Worm (Caenorhabditis elegans): ENCODE results near the gene C25F9.11.

C25F9.11 gene

ce11 chrV:19432972-19433371 is at the start of gene C25F9.11:
TSS of gene C25F9.11 (minus strand) at chrV:19433072.
- TF ChIP-seq W03F9.2 (tag; optimal IDR thresholded peaks at IDR 0.05) (no peak), him-1 (tag; optimal IDR thresholded peaks at IDR 0.05) (no peak), dao-5 (tag; optimal IDR thresholded peaks at IDR 0.05) (no peak)

ce11 chrV:19482535-19482934 is 49.7 kb upstream of the C25F9.11 start, which contains the start of gene Y43F8B.22:
TSS of gene Y43F8B.22 (plus strand) at chrV:19482835.
- TF ChIP-seq dao-5 (tag; optimal IDR thresholded peaks at IDR 0.05) (no peak), W03F9.2 (tag; optimal IDR thresholded peaks at IDR 0.05) (no peak), him-1 (tag; optimal IDR thresholded peaks at IDR 0.05) (no peak)

DNA sequence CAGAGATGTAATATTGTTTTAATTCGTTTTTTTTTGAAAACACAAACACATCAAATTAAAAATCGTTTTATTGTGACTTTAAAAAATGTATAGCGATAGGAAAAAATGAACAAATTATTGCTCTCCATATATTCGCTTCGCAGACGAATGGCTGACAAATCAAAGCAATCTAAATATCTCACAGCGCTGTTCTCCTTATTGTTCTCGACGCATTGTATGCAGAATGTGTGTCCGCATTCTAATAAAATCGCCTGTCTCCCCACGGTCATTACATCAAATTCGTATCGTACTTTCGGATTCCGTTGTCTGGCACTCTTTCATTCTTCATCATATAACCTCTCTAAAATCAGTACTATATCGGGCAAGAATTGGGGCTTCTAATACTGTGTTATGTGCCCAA is 45.0 kb upstream of the C25F9.11 start, which contains the start of gene Y43F8B.9:
Y43F8B.9 (plus strand) TSS at position 301 of the 400 bp plus-strand sequence.
- TF ChIP-seq W03F9.2 (tag; optimal IDR thresholded peaks at IDR 0.05) (no peak), dao-5 (tag; optimal IDR thresholded peaks at IDR 0.05) (no peak), him-1 (tag; optimal IDR thresholded peaks at IDR 0.05) (no peak)

DNA sequence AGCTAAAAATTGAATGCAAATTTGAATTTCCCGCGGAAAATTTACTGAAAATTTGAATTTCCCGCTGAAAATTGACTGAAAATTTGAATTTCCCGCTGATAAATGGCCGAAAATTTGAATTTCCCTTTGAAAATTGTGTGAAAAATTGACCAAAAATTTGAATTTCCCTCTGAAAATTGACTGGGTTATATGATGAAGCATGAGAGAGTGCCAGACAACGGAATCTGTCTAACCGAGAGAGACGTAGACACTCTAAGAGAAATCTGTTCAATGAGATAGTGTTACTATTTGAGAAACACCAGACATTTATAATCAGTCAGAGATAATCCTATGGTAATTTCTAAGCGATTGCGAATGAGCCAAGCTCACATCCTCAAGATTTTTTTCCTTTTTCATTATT is 44.4 kb upstream of the C25F9.11 start:
- TF ChIP-seq dao-5 (tag; optimal IDR thresholded peaks at IDR 0.05) (no peak), W03F9.2 (tag; optimal IDR thresholded peaks at IDR 0.05) (no peak), him-1 (tag; optimal IDR thresholded peaks at IDR 0.05) (no peak)

ce11 chrV:19473842-19474514 is 41.1 kb upstream of the C25F9.11 start, which contains the start of gene Y43F8B.10:
TSS of gene Y43F8B.10 (plus strand) at chrV:19474464.
- TF ChIP-seq him-1 (tag; optimal IDR thresholded peaks at IDR 0.05) (no peak), W03F9.2 (tag; optimal IDR thresholded peaks at IDR 0.05) (no peak), dao-5 (tag; optimal IDR thresholded peaks at IDR 0.05) (no peak)

DNA sequence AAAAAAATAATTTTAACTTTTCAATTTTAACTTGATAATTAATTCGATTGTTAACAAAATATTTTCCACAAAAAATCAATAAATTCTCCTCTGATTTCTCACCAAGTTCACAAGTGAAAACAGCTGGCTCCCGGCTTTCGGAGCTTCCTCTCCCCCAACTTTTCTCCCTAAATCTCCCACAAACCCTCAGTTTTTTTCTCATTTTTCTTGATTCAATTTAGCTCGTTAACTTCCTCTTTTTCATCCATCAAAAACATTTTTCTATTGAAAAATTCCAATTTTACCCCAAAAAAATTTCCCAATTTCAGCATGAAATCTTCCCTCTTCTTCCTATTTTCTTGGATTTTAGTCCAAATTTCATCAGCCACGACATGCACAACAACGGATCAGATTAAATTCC is 37.5 kb upstream of the C25F9.11 start, which contains the start of gene Y43F8B.11:
Y43F8B.11 (plus strand) TSS at position 301 of the 400 bp plus-strand sequence.
- TF ChIP-seq dao-5 (tag; optimal IDR thresholded peaks at IDR 0.05) (no peak), him-1 (tag; optimal IDR thresholded peaks at IDR 0.05) (no peak), W03F9.2 (tag; optimal IDR thresholded peaks at IDR 0.05) (no peak)

ce11 chrV:19468083-19468482 is 35.2 kb upstream of the C25F9.11 start, which contains the start of gene Y43F8B.12:
TSS of gene Y43F8B.12 (plus strand) at chrV:19468383.
- TF ChIP-seq him-1 (tag; optimal IDR thresholded peaks at IDR 0.05) (no peak), dao-5 (tag; optimal IDR thresholded peaks at IDR 0.05) (no peak), W03F9.2 (tag; optimal IDR thresholded peaks at IDR 0.05) (no peak)

DNA sequence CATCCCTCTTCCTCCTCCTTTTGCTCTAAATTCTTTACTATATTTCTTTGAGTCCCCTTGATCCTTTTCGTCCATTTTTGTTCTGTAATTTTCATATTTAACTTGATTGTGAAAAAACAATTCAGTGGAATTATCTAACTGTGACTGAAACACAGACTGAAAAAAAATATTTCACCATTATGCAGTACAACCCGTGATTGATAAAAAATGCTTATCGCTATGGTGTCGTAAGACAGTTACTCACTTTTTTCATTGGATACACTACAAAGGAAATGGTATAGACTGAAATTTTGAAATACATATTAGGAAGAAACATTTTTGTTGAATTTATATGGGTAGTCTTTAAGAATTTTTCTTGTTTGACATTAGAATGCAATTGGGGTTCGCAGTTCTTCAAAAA is 34.7 kb upstream of the C25F9.11 start, which contains the start of gene Y43F8B.23:
Y43F8B.23 (minus strand) TSS at position 75 of the 400 bp plus-strand sequence.
- TF ChIP-seq him-1 (tag; optimal IDR thresholded peaks at IDR 0.05): no peak
- no peak for TF ChIP-seq W03F9.2 (tag; optimal IDR thresholded peaks at IDR 0.05)
- no peak for TF ChIP-seq dao-5 (tag; optimal IDR thresholded peaks at IDR 0.05)

DNA sequence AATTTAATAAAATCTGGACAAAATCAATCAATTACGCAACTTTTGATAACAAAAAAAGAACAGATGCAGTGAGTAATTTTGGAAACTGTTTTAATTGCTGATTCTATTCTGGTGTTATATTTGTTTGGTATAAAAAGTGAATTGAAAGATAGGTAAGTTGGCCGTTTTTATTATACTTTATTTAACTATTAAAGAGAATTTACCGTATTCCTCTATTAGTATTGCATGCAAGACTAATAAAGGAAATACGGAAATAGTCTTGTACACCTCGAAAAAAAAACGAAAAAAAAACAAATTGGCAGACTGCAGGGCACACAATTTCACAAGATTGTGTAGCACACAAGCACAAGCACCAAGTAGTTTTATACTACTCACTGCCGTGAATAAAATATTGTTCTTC is 29.7 kb upstream of the C25F9.11 start, which contains the start of gene Y43F8B.25:
Y43F8B.25 (plus strand) TSS at position 301 of the 400 bp plus-strand sequence.
- TF ChIP-seq W03F9.2 (tag; optimal IDR thresholded peaks at IDR 0.05) (no peak), dao-5 (tag; optimal IDR thresholded peaks at IDR 0.05) (no peak), him-1 (tag; optimal IDR thresholded peaks at IDR 0.05) (no peak)

- TF ChIP-seq W03F9.2 (tag; optimal IDR thresholded peaks at IDR 0.05) (no peak), him-1 (tag; optimal IDR thresholded peaks at IDR 0.05) (no peak), dao-5 (tag; optimal IDR thresholded peaks at IDR 0.05) (no peak)
Measured at ce11 chrV:19462020-19462419, 29.1 kb upstream of the C25F9.11 start, which contains the start of gene Y43F8B.15. TSS of gene Y43F8B.15 (minus strand) at chrV:19462120.

ce11 chrV:19457120-19457519 is 24.2 kb upstream of the C25F9.11 start, which contains the start of gene Y43F8B.24:
TSS of gene Y43F8B.24 (plus strand) at chrV:19457420.
- TF ChIP-seq W03F9.2 (tag; optimal IDR thresholded peaks at IDR 0.05) (no peak), him-1 (tag; optimal IDR thresholded peaks at IDR 0.05) (no peak), dao-5 (tag; optimal IDR thresholded peaks at IDR 0.05) (no peak)

- TF ChIP-seq dao-5 (tag; optimal IDR thresholded peaks at IDR 0.05): no peak
- no peak for TF ChIP-seq him-1 (tag; optimal IDR thresholded peaks at IDR 0.05)
- no peak for TF ChIP-seq W03F9.2 (tag; optimal IDR thresholded peaks at IDR 0.05)
Measured at ce11 chrV:19455650-19456049, 22.8 kb upstream of the C25F9.11 start, which contains the start of the genes Y43F8B.13 and Y43F8B.14. TSS of gene Y43F8B.13 (plus strand) at chrV:19455950. TSS of gene Y43F8B.14 (minus strand) at chrV:19455971.

DNA sequence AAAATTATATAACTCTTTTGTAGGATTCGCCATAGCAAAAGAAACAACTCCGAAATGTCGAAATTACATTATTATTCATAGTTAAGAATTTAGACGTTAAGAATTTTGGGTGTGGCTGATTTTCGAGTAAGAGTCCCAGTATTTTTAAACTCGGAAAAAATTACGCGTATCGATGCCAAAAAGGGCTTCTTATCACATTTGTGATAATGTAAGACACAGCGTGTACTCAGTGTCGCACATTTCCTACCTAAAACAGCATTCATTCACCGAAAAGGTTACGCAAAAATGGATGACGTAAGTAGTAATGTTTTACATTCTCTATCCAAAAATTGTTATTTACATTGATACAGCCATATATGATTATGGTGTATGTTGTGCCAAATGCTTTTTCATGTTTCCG is 16.7 kb upstream of the C25F9.11 start, which contains the start of gene M04C3.5:
M04C3.5 (plus strand) TSS at position 190 of the 400 bp plus-strand sequence.
- TF ChIP-seq him-1 (tag; optimal IDR thresholded peaks at IDR 0.05) (no peak), dao-5 (tag; optimal IDR thresholded peaks at IDR 0.05) (no peak), W03F9.2 (tag; optimal IDR thresholded peaks at IDR 0.05) (no peak)

DNA sequence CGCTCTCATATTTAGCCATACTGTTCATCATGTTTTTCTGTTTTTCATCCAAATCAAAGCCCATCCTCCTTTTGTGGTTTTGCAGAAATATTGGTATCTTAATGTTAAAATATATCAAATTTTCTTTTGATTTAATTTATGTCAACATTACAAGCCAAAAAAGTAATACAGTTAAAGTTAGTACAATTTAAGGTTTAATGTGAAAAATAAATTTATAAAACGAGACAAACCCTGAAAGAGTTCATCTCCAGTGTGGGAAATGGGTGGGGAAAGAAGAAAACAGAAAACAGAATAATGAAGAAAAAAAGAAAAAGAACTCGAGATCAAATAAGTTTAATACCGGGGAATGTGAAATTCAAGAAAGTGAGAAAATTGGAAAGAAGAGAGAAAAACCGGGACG is 15.9 kb upstream of the C25F9.11 start, which contains the start of gene M04C3.2:
M04C3.2 (minus strand) TSS at position 101 of the 400 bp plus-strand sequence.
- TF ChIP-seq dao-5 (tag; optimal IDR thresholded peaks at IDR 0.05) (no peak), him-1 (tag; optimal IDR thresholded peaks at IDR 0.05) (no peak), W03F9.2 (tag; optimal IDR thresholded peaks at IDR 0.05) (no peak)
